Worm (Caenorhabditis elegans): ENCODE data around the gene Y57G11C.31.

ce11 chrIV:14728225-14728624 is 51.1 kb downstream of the Y57G11C.31 start, which contains the start of gene Y57G11C.42:
- TF ChIP-seq flt-1 (GFP tag; IDR thresholded peaks at IDR 0.05) (no peak), ceh-13 (GFP tag; optimal IDR thresholded peaks at IDR 0.05) (no peak), ama-1 (optimal IDR thresholded peaks at IDR 0.05) (no peak), aly-1 (tag; optimal IDR thresholded peaks at IDR 0.05) (no peak), tra-4 (tag; optimal IDR thresholded peaks at IDR 0.05) (no peak), ceh-36 (tag; optimal IDR thresholded peaks at IDR 0.05) (no peak)

Data from whole organism, early embryonic.